Fruit fly (Drosophila melanogaster) whole organism, embryonic: ENCODE results near the gene HDAC4.

Experiments
- Bgb ChIP-seq: fragments of 200-800 bp; sonication (Bioruptor generic); IDR thresholded peaks from 2 replicates; pipeline ENCODE4 v1.3.6; 2022; ENCODE audit warnings: missing biosample characterization, missing genetic modification characterization; ENCODE audit not compliant: partially characterized antibody
- Bteb2 ChIP-seq: fragments of 200-800 bp; sonication (Bioruptor generic); optimal IDR thresholded peaks from 2 replicates; lab custom pipeline; 2016; ENCODE audit warnings: missing biosample characterization, missing genetic modification characterization
- CG10321 ChIP-seq: fragments of 200-800 bp; sonication (Bioruptor generic); IDR thresholded peaks from 2 replicates; pipeline ENCODE4 v1.3.6; 2022; ENCODE audit warnings: missing biosample characterization, missing genetic modification characterization
- CG10543 ChIP-seq: fragments of 200-800 bp; sonication (Bioruptor generic); optimal IDR thresholded peaks from 3 replicates; lab custom pipeline; 2017; ENCODE audit warnings: missing biosample characterization, mild to moderate bottlenecking, missing genetic modification characterization, moderate library complexity
- CG12236 ChIP-seq: fragments of 200-800 bp; sonication (Bioruptor generic); optimal IDR thresholded peaks from 2 replicates; lab custom pipeline; 2016; ENCODE audit warnings: missing biosample characterization, missing genetic modification characterization
- CG13123 ChIP-seq: fragments of 200-800 bp; sonication (Bioruptor generic); optimal IDR thresholded peaks from 2 replicates; lab custom pipeline; 2016; ENCODE audit warnings: missing biosample characterization, missing genetic modification characterization
- CG14667 ChIP-seq: fragments of 200-800 bp; sonication (Bioruptor generic); IDR thresholded peaks from 2 replicates; pipeline ENCODE4 v1.3.6; 2022; ENCODE audit warnings: missing biosample characterization, missing genetic modification characterization
- CG15601 ChIP-seq: fragments of 200-800 bp; sonication (Bioruptor generic); optimal IDR thresholded peaks from 3 replicates; lab custom pipeline; 2019; ENCODE audit warnings: missing biosample characterization, mild to moderate bottlenecking, missing genetic modification characterization, moderate library complexity
- CG17385 ChIP-seq: fragments of 200-800 bp; sonication (Bioruptor generic); optimal IDR thresholded peaks from 3 replicates; lab custom pipeline; 2018; ENCODE audit warnings: missing biosample characterization, mild to moderate bottlenecking, missing genetic modification characterization
- CG18599 ChIP-seq: fragments of 200-800 bp; sonication (Bioruptor generic); optimal IDR thresholded peaks from 3 replicates; lab custom pipeline; 2017; ENCODE audit warnings: missing biosample characterization, missing genetic modification characterization, mild to moderate bottlenecking, moderate library complexity, missing genetic modification reagents
- CG30403 ChIP-seq: fragments of 200-800 bp; sonication (Bioruptor generic); optimal IDR thresholded peaks from 3 replicates; lab custom pipeline; 2016; ENCODE audit warnings: missing biosample characterization, missing genetic modification characterization
- CG33213 ChIP-seq: fragments of 200-800 bp; sonication (Bioruptor generic); optimal IDR thresholded peaks from 3 replicates; lab custom pipeline; 2016; ENCODE audit warnings: missing biosample characterization, missing genetic modification characterization
- CG34376 ChIP-seq: fragments of 200-800 bp; sonication (Bioruptor generic); optimal IDR thresholded peaks from 2 replicates; lab custom pipeline; 2018; ENCODE audit warnings: missing biosample characterization, mild to moderate bottlenecking, missing genetic modification characterization
- CG4328 ChIP-seq: fragments of 200-800 bp; sonication (Bioruptor generic); optimal IDR thresholded peaks from 3 replicates; lab custom pipeline; 2017; ENCODE audit warnings: missing biosample characterization, missing genetic modification reagents, missing genetic modification characterization
- CG6272 ChIP-seq: fragments of 200-800 bp; sonication (Bioruptor generic); IDR thresholded peaks from 2 replicates; pipeline ENCODE4 v1.3.6; 2022; ENCODE audit warnings: missing biosample characterization, missing genetic modification characterization
- CG6765 ChIP-seq: fragments of 200-800 bp; sonication (Bioruptor generic); optimal IDR thresholded peaks from 3 replicates; lab custom pipeline; 2017; ENCODE audit warnings: missing biosample characterization, mild to moderate bottlenecking, missing genetic modification characterization
- CG8765 ChIP-seq: fragments of 200-800 bp; sonication (Bioruptor generic); IDR thresholded peaks from 2 replicates; pipeline ENCODE4 v1.3.6; 2022; ENCODE audit warnings: missing biosample characterization, missing genetic modification characterization
- Dbx ChIP-seq: fragments of 200-800 bp; sonication (Bioruptor generic); IDR thresholded peaks from 3 replicates; pipeline ENCODE4 v1.3.6; 2022; ENCODE audit warnings: missing biosample characterization, missing genetic modification characterization
- Deaf1 ChIP-seq: fragments of 200-800 bp; optimal IDR thresholded peaks from 3 replicates; lab custom pipeline; 2019; ENCODE audit warnings: missing biosample characterization, mild to moderate bottlenecking, missing genetic modification characterization, moderate library complexity
- Fer1 ChIP-seq: fragments of 200-800 bp; sonication (Bioruptor generic); optimal IDR thresholded peaks from 2 replicates; lab custom pipeline; 2017; ENCODE audit warnings: missing biosample characterization, mild to moderate bottlenecking, missing genetic modification characterization
- HLH4C ChIP-seq: fragments of 200-800 bp; sonication (Bioruptor generic); IDR thresholded peaks from 3 replicates; pipeline ENCODE4 v1.3.6; 2022; ENCODE audit warnings: missing biosample characterization, missing genetic modification characterization; ENCODE audit not compliant: partially characterized antibody
- Hr3 ChIP-seq: fragments of 200-800 bp; sonication (Bioruptor generic); optimal IDR thresholded peaks from 3 replicates; lab custom pipeline; 2016; ENCODE audit warnings: missing biosample characterization, missing genetic modification characterization
- MBD-R2 ChIP-seq: fragments of 200-800 bp; sonication (Bioruptor generic); IDR thresholded peaks from 2 replicates; pipeline ENCODE4 v1.3.6; 2022; ENCODE audit warnings: missing biosample characterization, missing genetic modification characterization
- NFAT ChIP-seq: fragments of 200-800 bp; sonication (Bioruptor generic); IDR thresholded peaks from 2 replicates; pipeline ENCODE4 v1.3.6; 2022; ENCODE audit warnings: missing biosample characterization, missing genetic modification characterization
- Opbp ChIP-seq: fragments of 200-800 bp; sonication (Bioruptor generic); IDR thresholded peaks from 3 replicates; pipeline ENCODE4 v1.3.6; 2022; ENCODE audit warnings: missing biosample characterization, missing genetic modification characterization; ENCODE audit not compliant: partially characterized antibody
- Pdp1 ChIP-seq, 2 experiments: fragments of 200-800 bp; sonication (Bioruptor generic); optimal IDR thresholded peaks; 3 replicates each; lab custom pipeline; 2016; ENCODE audit warnings: missing biosample characterization in 2 of 2, missing genetic modification characterization in 2 of 2, mild to moderate bottlenecking in 1 of 2, moderate library complexity in 1 of 2
- al ChIP-seq: fragments of 200-800 bp; sonication (Bioruptor generic); IDR thresholded peaks from 2 replicates; pipeline ENCODE4 v1.3.6; 2022; ENCODE audit warnings: missing biosample characterization, missing genetic modification characterization
- bbx ChIP-seq: fragments of 200-800 bp; sonication (Bioruptor generic); IDR thresholded peaks from 2 replicates; pipeline ENCODE4 v1.3.6; 2022; ENCODE audit warnings: missing biosample characterization, missing genetic modification characterization; ENCODE audit not compliant: partially characterized antibody
- bigmax ChIP-seq: fragments of 200-800 bp; sonication (Bioruptor generic); optimal IDR thresholded peaks from 2 replicates; lab custom pipeline; 2018; ENCODE audit warnings: missing biosample characterization, mild to moderate bottlenecking, missing genetic modification characterization
- cg ChIP-seq: fragments of 200-800 bp; sonication (Bioruptor generic); optimal IDR thresholded peaks from 3 replicates; lab custom pipeline; 2019; ENCODE audit warnings: missing biosample characterization, mild to moderate bottlenecking, missing genetic modification characterization, moderate library complexity
- chinmo ChIP-seq: fragments of 200-800 bp; sonication (Bioruptor generic); IDR thresholded peaks from 4 replicates; pipeline ENCODE4 v1.3.6; 2022; ENCODE audit warnings: missing biosample characterization, missing genetic modification characterization; ENCODE audit not compliant: partially characterized antibody
- ci ChIP-seq: fragments of 200-800 bp; sonication (Bioruptor generic); IDR thresholded peaks from 3 replicates; pipeline ENCODE4 v1.3.6; 2022; ENCODE audit warnings: missing biosample characterization, missing genetic modification characterization
- crol ChIP-seq: fragments of 200-800 bp; sonication (Bioruptor generic); IDR thresholded peaks from 2 replicates; pipeline ENCODE4 v1.3.6; 2022; ENCODE audit warnings: missing biosample characterization, missing genetic modification characterization
- exex ChIP-seq: fragments of 200-800 bp; sonication (Bioruptor generic); optimal IDR thresholded peaks from 4 replicates; lab custom pipeline; 2018; ENCODE audit warnings: missing biosample characterization, mild to moderate bottlenecking, missing genetic modification characterization, moderate library complexity
- ftz-f1 ChIP-seq: fragments of 200-800 bp; sonication (Bioruptor generic); optimal IDR thresholded peaks from 2 replicates; lab custom pipeline; 2016; ENCODE audit warnings: missing biosample characterization, missing genetic modification characterization
- ham ChIP-seq: fragments of 200-800 bp; sonication (Bioruptor generic); IDR thresholded peaks from 2 replicates; pipeline ENCODE4 v1.3.6; 2022; ENCODE audit warnings: missing biosample characterization, missing genetic modification characterization
- kni ChIP-seq: fragments of 200-800 bp; sonication (Bioruptor generic); optimal IDR thresholded peaks from 3 replicates; lab custom pipeline; 2017; ENCODE audit warnings: mild to moderate bottlenecking, missing biosample characterization, missing genetic modification reagents, missing genetic modification characterization
- lab ChIP-seq: fragments of 200-800 bp; sonication (Bioruptor generic); optimal IDR thresholded peaks from 3 replicates; lab custom pipeline; 2017; ENCODE audit warnings: missing biosample characterization, missing genetic modification characterization, mild to moderate bottlenecking, moderate library complexity, missing genetic modification reagents
- mirr ChIP-seq: fragments of 200-800 bp; sonication (Bioruptor generic); optimal IDR thresholded peaks from 3 replicates; lab custom pipeline; 2018; ENCODE audit warnings: missing biosample characterization, mild to moderate bottlenecking, missing genetic modification characterization
- onecut ChIP-seq: fragments of 200-800 bp; sonication (Bioruptor generic); IDR thresholded peaks from 2 replicates; pipeline ENCODE4 v1.3.6; 2022; ENCODE audit warnings: missing biosample characterization, missing genetic modification characterization
- pros ChIP-seq: fragments of 200-800 bp; sonication (Bioruptor generic); optimal IDR thresholded peaks from 3 replicates; lab custom pipeline; 2019; ENCODE audit warnings: missing biosample characterization, mild to moderate bottlenecking, missing genetic modification characterization, moderate library complexity
- row ChIP-seq: fragments of 200-800 bp; sonication (Bioruptor generic); IDR thresholded peaks from 3 replicates; pipeline ENCODE4 v1.3.6; 2022; ENCODE audit warnings: missing biosample characterization, missing genetic modification characterization
- scrt ChIP-seq: fragments of 200-800 bp; sonication (Bioruptor generic); optimal IDR thresholded peaks from 2 replicates; lab custom pipeline; 2018; ENCODE audit warnings: missing biosample characterization, mild to moderate bottlenecking, missing genetic modification characterization, moderate library complexity
- sd ChIP-seq: fragments of 200-800 bp; sonication (Bioruptor generic); optimal IDR thresholded peaks from 3 replicates; lab custom pipeline; 2018; ENCODE audit warnings: missing biosample characterization, mild to moderate bottlenecking, missing genetic modification characterization, moderate library complexity
- so ChIP-seq: fragments of 200-800 bp; sonication (Bioruptor generic); IDR thresholded peaks from 3 replicates; pipeline ENCODE4 v1.3.6; 2022; ENCODE audit warnings: missing biosample characterization, missing genetic modification characterization
- sqz ChIP-seq: fragments of 200-800 bp; sonication (Bioruptor generic); optimal IDR thresholded peaks from 3 replicates; lab custom pipeline; 2018; ENCODE audit warnings: missing biosample characterization, mild to moderate bottlenecking, missing genetic modification characterization
- wor ChIP-seq: fragments of 200-800 bp; sonication (Bioruptor generic); IDR thresholded peaks from 2 replicates; pipeline ENCODE4 v1.3.6; 2022; ENCODE audit warnings: missing biosample characterization, missing genetic modification characterization
- z ChIP-seq: fragments of 200-800 bp; sonication (Bioruptor generic); IDR thresholded peaks from 3 replicates; pipeline ENCODE4 v1.3.6; 2022; ENCODE audit warnings: missing biosample characterization, missing genetic modification characterization

Gene HDAC4

dm6 chrX:13280235-13280634 is 5.2 kb downstream of the HDAC4 start (continued):
- TF ChIP-seq lab (GFP tag; lab: Kevin White, UChicago) (no peak), chinmo (GFP tag; lab: Robert Waterston, UW) (0 out of 4 replicates have a peak, but pooled peaks have one; percentile 55), CG33213 (GFP tag; lab: Kevin White, UChicago) (no peak), Opbp (GFP tag; lab: Robert Waterston, UW) (no peak), MBD-R2 (no peak), Pdp1 (GFP tag; optimal IDR thresholded peaks at IDR 0.05; lab: Kevin White, UChicago) (peak in 1 of 2 experiments; percentile 10), mirr (GFP tag; lab: Kevin White, UChicago) (peak; percentile 38), CG10543 (GFP tag; lab: Kevin White, UChicago) (peak; percentile 63), onecut (GFP tag; lab: Robert Waterston, UW) (peak; percentile 95), CG12236 (GFP tag; lab: Kevin White, UChicago) (no peak), cg (GFP tag; lab: Kevin White, UChicago) (peak; percentile 73), ci (GFP tag; lab: Robert Waterston, UW) (peak; percentile 57; the same call in 1 of the 3 replicates), bigmax (GFP tag; lab: Kevin White, UChicago) (no peak), Dbx (GFP tag; lab: Robert Waterston, UW) (no peak; the same call in 2 of the 3 replicates), CG6272 (GFP tag; lab: Robert Waterston, UW) (no peak), Deaf1 (tag; lab: Kevin White, UChicago) (peak; percentile 76), Bgb (GFP tag; lab: Robert Waterston, UW) (no peak), scrt (GFP tag; lab: Kevin White, UChicago) (peak; percentile 18), CG8765 (GFP tag; lab: Robert Waterston, UW) (no peak), CG13123 (GFP tag; lab: Kevin White, UChicago) (no peak), CG10321 (GFP tag; lab: Robert Waterston, UW) (no peak), CG14667 (no peak), bbx (peak; percentile 21; the same call in 1 of the 2 replicates), kni (GFP tag; lab: Kevin White, UChicago) (no peak)

- TF ChIP-seq Bteb2 (GFP tag; lab: Kevin White, UChicago) (no peak), cg (GFP tag; lab: Kevin White, UChicago) (peak; percentile 81), CG4328 (GFP tag; lab: Kevin White, UChicago) (no peak), pros (GFP tag; lab: Kevin White, UChicago) (peak; percentile 30), so (GFP tag; lab: Robert Waterston, UW) (peak; percentile 53; the same call in 1 of the 3 replicates), wor (GFP tag; lab: Robert Waterston, UW) (no peak), Fer1 (peak; percentile 30), al (GFP tag; lab: Robert Waterston, UW) (no peak), ham (GFP tag; lab: Robert Waterston, UW) (no peak), row (GFP tag; lab: Robert Waterston, UW) (peak; percentile 12; the same call in 1 of the 3 replicates), CG30403 (no peak), exex (tag; lab: Kevin White, UChicago) (peak; percentile 2), sd (tag; lab: Kevin White, UChicago) (peak; percentile 35), CG17385 (GFP tag; lab: Kevin White, UChicago) (peak; percentile 55), NFAT (GFP tag; lab: Robert Waterston, UW) (0 out of 2 replicates have a peak, but pooled peaks have one; percentile 26), Bgb (GFP tag; lab: Robert Waterston, UW) (peak; percentile 8; the same call in 1 of the 2 replicates), Hr3 (no peak), ftz-f1 (peak; percentile 88), z (GFP tag; lab: Robert Waterston, UW) (peak; percentile 65; the same call in 1 of the 3 replicates), CG18599 (GFP tag; lab: Kevin White, UChicago) (peak; percentile 3), CG34376 (GFP tag; lab: Kevin White, UChicago) (peak; percentile 49), CG15601 (tag; lab: Kevin White, UChicago) (peak; percentile 99), crol (GFP tag; lab: Robert Waterston, UW) (peak; percentile 37; the same call in 1 of the 2 replicates), HLH4C (GFP tag; lab: Robert Waterston, UW) (0 out of 3 replicates have a peak, but pooled peaks have one; percentile 7), sqz (GFP tag; lab: Kevin White, UChicago) (peak; percentile 71), CG6765 (GFP tag; lab: Kevin White, UChicago) (peak; percentile 23)
Observed at dm6 chrX:13278468-13278982, 6.9 kb downstream of the HDAC4 start.
